Worm (Caenorhabditis elegans) whole organism, L4/young adult: ENCODE measurements around the gene T20D4.11.

Experiments used
- W03F9.2 ChIP-seq: fragments of 150-350 bp; optimal IDR thresholded peaks from 2 replicates; lab custom pipeline; 2014; ENCODE audit warnings: missing biosample characterization, missing genetic modification characterization
- dao-5 ChIP-seq: sonication (generic microtip); optimal IDR thresholded peaks from 2 replicates; lab custom pipeline; 2016; ENCODE audit warnings: missing genotype, missing genetic modification characterization, moderate library complexity, missing compliant biosample characterization
- him-1 ChIP-seq: sonication (generic microtip); optimal IDR thresholded peaks from 2 replicates; lab custom pipeline; 2016; ENCODE audit warnings: missing genotype, missing genetic modification reagents, missing genetic modification characterization, missing compliant biosample characterization

DNA sequence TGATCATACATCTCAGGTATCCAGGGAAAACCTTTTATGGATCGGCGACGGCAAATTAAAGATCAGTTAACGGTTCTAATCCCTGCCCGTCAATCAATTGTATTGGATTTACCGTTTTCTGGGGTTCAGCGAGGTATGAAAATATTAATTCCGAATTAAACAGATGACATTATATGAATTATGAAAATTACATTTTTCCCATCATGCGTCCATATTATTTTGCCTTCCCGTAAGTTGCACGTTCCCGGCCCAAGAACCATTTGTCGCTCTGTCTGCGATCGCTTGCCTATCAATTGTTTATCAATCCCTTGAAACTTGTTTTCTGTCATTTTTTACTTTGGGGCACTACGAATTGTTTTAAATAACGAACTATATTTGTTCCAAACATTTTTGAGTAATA lies 36.9 kb upstream of the T20D4.11 start:
- no peak for TF ChIP-seq W03F9.2 (tag; lab: Kevin White, UChicago)
- TF ChIP-seq him-1 (tag; lab: Kevin White, UChicago): no peak
- TF ChIP-seq dao-5 (tag; lab: Kevin White, UChicago): no peak
